Fruit fly (Drosophila melanogaster): ENCODE measurements around the gene slif.

slif gene

dm6 chr3L:22864254-22865060 lies 16.4 kb upstream of the slif start, which contains the start of gene CG33170:
Gene CG33170 (plus strand): TSS chr3L:22864600.
- no peak for TF ChIP-seq noc (tag; optimal IDR thresholded peaks at IDR 0.05)

dm6 chr3L:22865061-22865418 lies 15.8 kb upstream of the slif start:
- TF ChIP-seq noc (tag; optimal IDR thresholded peaks at IDR 0.05) = peak; percentile 63

- TF ChIP-seq noc (tag; optimal IDR thresholded peaks at IDR 0.05) = peak; percentile 56
These were observed 12.8 kb upstream of the slif start, which contains the start of gene EMC4 for dm6 chr3L:22868070-22868469. Gene EMC4 (minus strand): TSS chr3L:22868243.

dm6 chr3L:22870378-22870777 lies 10.5 kb upstream of the slif start:
- TF ChIP-seq noc (tag; optimal IDR thresholded peaks at IDR 0.05) = no peak

dm6 chr3L:22871030-22871844 lies 9.6 kb upstream of the slif start:
- peak; percentile 12 for TF ChIP-seq noc (tag; optimal IDR thresholded peaks at IDR 0.05)

- TF ChIP-seq noc (tag; optimal IDR thresholded peaks at IDR 0.05) = peak; percentile 32
These were observed 8.9 kb upstream of the slif start, which contains the start of the genes CG11109 and Arf1 for dm6 chr3L:22871845-22872361. Gene CG11109 (plus strand): TSS chr3L:22872200. Gene Arf1 (minus strand): TSS chr3L:22872231.

dm6 chr3L:22877934-22878333 lies 2.9 kb upstream of the slif start:
- no peak for TF ChIP-seq noc (tag; optimal IDR thresholded peaks at IDR 0.05)

- peak; percentile 100 for TF ChIP-seq noc (tag; optimal IDR thresholded peaks at IDR 0.05)
These were observed 2.0 kb upstream of the slif start, which contains the start of the genes Chro and Ssl1 for dm6 chr3L:22878723-22879343. Gene Chro (minus strand): TSS chr3L:22878984. Gene Ssl1 (plus strand): TSS chr3L:22879089.

- TF ChIP-seq noc (tag; optimal IDR thresholded peaks at IDR 0.05) = no peak
These were observed 1.5 kb upstream of the slif start for dm6 chr3L:22879344-22879723.

- TF ChIP-seq noc (tag; optimal IDR thresholded peaks at IDR 0.05) = no peak
These were observed 2.8 kb downstream of the slif start for dm6 chr3L:22883649-22884048.

dm6 chr3L:22884481-22884880 lies 3.6 kb downstream of the slif start:
- TF ChIP-seq noc (tag; optimal IDR thresholded peaks at IDR 0.05) = no peak

dm6 chr3L:22885843-22886242 lies 5.0 kb downstream of the slif start:
- peak; percentile 62 for TF ChIP-seq noc (tag; optimal IDR thresholded peaks at IDR 0.05)

dm6 chr3L:22886939-22887338 lies 6.1 kb downstream of the slif start:
- TF ChIP-seq noc (tag; optimal IDR thresholded peaks at IDR 0.05) = no peak

- TF ChIP-seq noc (tag; optimal IDR thresholded peaks at IDR 0.05) = no peak
These were observed 6.8 kb downstream of the slif start for dm6 chr3L:22887677-22888076.

dm6 chr3L:22888591-22889258 lies 7.9 kb downstream of the slif start:
- TF ChIP-seq noc (tag; optimal IDR thresholded peaks at IDR 0.05) = no peak
